Fruit fly (Drosophila melanogaster): Measurements from ENCODE around the gene CG6813.

CG6813 gene

DNA sequence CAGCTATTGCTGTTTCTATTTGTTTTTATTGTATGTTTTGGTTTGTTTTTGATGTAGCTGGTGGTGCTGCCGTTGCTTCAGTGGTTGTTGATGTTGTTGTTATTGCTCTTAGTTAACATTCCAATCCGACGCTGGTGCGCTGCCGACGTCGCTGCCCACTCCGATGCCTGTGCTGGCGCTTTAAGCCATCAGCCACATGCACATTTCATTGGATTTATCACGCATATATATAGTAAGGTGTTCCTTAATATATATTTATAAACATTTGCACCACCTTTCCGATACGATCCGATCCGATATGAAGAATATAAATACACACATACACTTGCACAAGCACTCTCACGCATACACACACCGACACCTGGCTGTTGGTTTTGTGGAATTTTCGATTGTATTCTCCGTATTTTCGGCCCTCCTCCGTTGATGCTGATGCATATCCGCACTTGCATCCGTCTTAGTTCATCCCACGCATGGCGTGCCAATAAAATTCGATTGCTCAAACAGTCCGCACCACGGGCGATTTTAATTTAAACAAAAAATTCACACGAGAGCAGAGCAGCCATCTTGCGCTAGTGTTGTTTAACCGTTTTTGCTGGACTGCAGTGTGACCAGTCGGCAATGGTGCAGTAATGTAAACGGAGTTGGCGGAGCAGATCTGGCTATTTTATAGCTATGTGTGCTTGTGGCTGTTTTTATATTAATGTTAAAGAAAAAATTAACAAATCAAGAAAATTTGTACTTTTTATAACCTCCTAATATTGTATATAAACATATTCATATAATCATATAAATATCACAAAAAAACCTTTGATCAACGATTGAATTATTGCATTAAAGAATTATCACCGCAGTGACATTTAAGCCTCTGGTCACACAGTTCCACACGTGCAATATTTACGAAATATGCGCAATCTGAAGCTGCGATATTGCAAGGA, 23.9 kb upstream of the CG6813 start, which contains the start of the genes Csk and Elp1 (continued):
- TF ChIP-seq Poxn (GFP tag; IDR thresholded peaks at IDR 0.05) (no peak), cato (GFP tag; optimal IDR thresholded peaks at IDR 0.05; ENCODE audit: borderline replicate concordance) (peak; percentile 16), CG1233 (GFP tag; optimal IDR thresholded peaks at IDR 0.05) (peak; percentile 53), Hr78 (GFP tag; optimal IDR thresholded peaks at IDR 0.05) (no peak), al (GFP tag; IDR thresholded peaks at IDR 0.05) (0 out of 2 replicates have a peak, but pooled peaks have one; percentile 10), Drgx (GFP tag; IDR thresholded peaks at IDR 0.05) (no peak), CG8765 (GFP tag; IDR thresholded peaks at IDR 0.05) (no peak), Blimp-1 (GFP tag; optimal IDR thresholded peaks at IDR 0.05) (peak; percentile 28), CG4328 (GFP tag; optimal IDR thresholded peaks at IDR 0.05) (peak; percentile 41), Antp (GFP tag; optimal IDR thresholded peaks at IDR 0.05) (peak; percentile 4), Rfx (GFP tag; IDR thresholded peaks at IDR 0.05) (peak; percentile 68; the same call in 1 of the 2 replicates), Xbp1 (GFP tag; optimal IDR thresholded peaks at IDR 0.05) (peak; percentile 65), repo (GFP tag; optimal IDR thresholded peaks at IDR 0.05) (no peak), az2 (GFP tag; optimal IDR thresholded peaks at IDR 0.05) (peak; percentile 18), ttk (GFP tag; IDR thresholded peaks at IDR 0.05) (no peak), CG3281 (GFP tag; optimal IDR thresholded peaks at IDR 0.05) (peak; percentile 20), CG30431 (GFP tag; optimal IDR thresholded peaks at IDR 0.05) (peak; percentile 26), CG2678 (tag; optimal IDR thresholded peaks at IDR 0.05) (peak; percentile 64), Camta (GFP tag; optimal IDR thresholded peaks at IDR 0.05) (no peak), nerfin-2 (GFP tag; IDR thresholded peaks at IDR 0.05; ENCODE audit: partially characterized antibody) (no peak), CG10462 (GFP tag; optimal IDR thresholded peaks at IDR 0.05) (no peak), CG13287 (GFP tag; IDR thresholded peaks at IDR 0.05; ENCODE audit: partially characterized antibody) (no peak; the same call in none of the 2 replicates), gcm2 (GFP tag; optimal IDR thresholded peaks at IDR 0.05) (no peak), CG9797 (GFP tag; optimal IDR thresholded peaks at IDR 0.05) (peak; percentile 96), bab2 (GFP tag; optimal IDR thresholded peaks at IDR 0.05) (peak; percentile 22), Neu2 (GFP tag; optimal IDR thresholded peaks at IDR 0.05; ENCODE audit: borderline replicate concordance) (no peak), mam (GFP tag; optimal IDR thresholded peaks at IDR 0.05) (peak; percentile 20), ems (GFP tag; optimal IDR thresholded peaks at IDR 0.05) (peak; percentile 0), CG4617 (GFP tag; optimal IDR thresholded peaks at IDR 0.05; ENCODE audit: borderline replicate concordance) (peak; percentile 79), disco-r (GFP tag; optimal IDR thresholded peaks at IDR 0.05) (no peak), CG17912 (GFP tag; optimal IDR thresholded peaks at IDR 0.05) (peak; percentile 12), Lhr (GFP tag; optimal IDR thresholded peaks at IDR 0.05) (peak; percentile 69), schlank (tag; optimal IDR thresholded peaks at IDR 0.05) (no peak), Ptx1 (GFP tag; IDR thresholded peaks at IDR 0.05) (peak; percentile 45), CG15514 (GFP tag; optimal IDR thresholded peaks at IDR 0.05) (peak; percentile 74), H15 (GFP tag; IDR thresholded peaks at IDR 0.05) (no peak), CrebB (tag; optimal IDR thresholded peaks at IDR 0.05) (no peak), CG8924 (tag; optimal IDR thresholded peaks at IDR 0.05) (peak; percentile 62), CG11504 (tag; optimal IDR thresholded peaks at IDR 0.05) (peak; percentile 75), CG34224 (GFP tag; IDR thresholded peaks at IDR 0.05; ENCODE audit: partially characterized antibody) (no peak), slou (GFP tag; optimal IDR thresholded peaks at IDR 0.05) (peak; percentile 37), CG8290 (GFP tag; optimal IDR thresholded peaks at IDR 0.05) (peak; percentile 61), CG8290 (tag; optimal IDR thresholded peaks at IDR 0.05) (peak; percentile 29 to 69), sc (optimal IDR thresholded peaks at IDR 0.05) (no peak), sc (GFP tag; optimal IDR thresholded peaks at IDR 0.05) (no peak), CG17328 (GFP tag; IDR thresholded peaks at IDR 0.05) (no peak), crol (GFP tag; IDR thresholded peaks at IDR 0.05) (no peak), CG5953 (GFP tag; IDR thresholded peaks at IDR 0.05) (no peak), lab (GFP tag; optimal IDR thresholded peaks at IDR 0.05) (peak; percentile 69)

Measured in whole organism, embryonic.